Worm (Caenorhabditis elegans): ENCODE results near the gene hst-6.

Gene hst-6

ce11 chrX:5275209-5275608, at the start of gene hst-6:
Gene hst-6, plus strand, starts transcription at chrX:5275561.
- TF ChIP-seq W03F9.2 (tag; optimal IDR thresholded peaks at IDR 0.05) (no peak), him-1 (tag; optimal IDR thresholded peaks at IDR 0.05) (no peak), dao-5 (tag; optimal IDR thresholded peaks at IDR 0.05) (no peak)

ce11 chrX:5226265-5226664, 49.1 kb upstream of the hst-6 start, which contains the start of gene H28G03.3:
Gene H28G03.3, minus strand, starts transcription at chrX:5226365.
- TF ChIP-seq W03F9.2 (tag; optimal IDR thresholded peaks at IDR 0.05) (no peak), him-1 (tag; optimal IDR thresholded peaks at IDR 0.05) (no peak), dao-5 (tag; optimal IDR thresholded peaks at IDR 0.05) (no peak)

ce11 chrX:5238246-5238645, 37.1 kb upstream of the hst-6 start:
- TF ChIP-seq W03F9.2 (tag; optimal IDR thresholded peaks at IDR 0.05) (no peak), dao-5 (tag; optimal IDR thresholded peaks at IDR 0.05) (no peak), him-1 (tag; optimal IDR thresholded peaks at IDR 0.05) (no peak)

ce11 chrX:5243382-5243979, 31.9 kb upstream of the hst-6 start, which contains the start of gene mtm-5:
Gene mtm-5, minus strand, starts transcription at chrX:5243408.
- TF ChIP-seq W03F9.2 (tag; optimal IDR thresholded peaks at IDR 0.05): no peak
- no peak for TF ChIP-seq him-1 (tag; optimal IDR thresholded peaks at IDR 0.05)

ce11 chrX:5244041-5244440, 31.3 kb upstream of the hst-6 start, which contains the start of gene Y34B4A.7:
Gene Y34B4A.7, plus strand, starts transcription at chrX:5244337.
- TF ChIP-seq him-1 (tag; optimal IDR thresholded peaks at IDR 0.05): no peak
- TF ChIP-seq W03F9.2 (tag; optimal IDR thresholded peaks at IDR 0.05): peak; percentile 26
- no peak for TF ChIP-seq dao-5 (tag; optimal IDR thresholded peaks at IDR 0.05)

- TF ChIP-seq him-1 (tag; optimal IDR thresholded peaks at IDR 0.05) (no peak), dao-5 (tag; optimal IDR thresholded peaks at IDR 0.05) (no peak), W03F9.2 (tag; optimal IDR thresholded peaks at IDR 0.05) (no peak)
Measured at ce11 chrX:5248754-5249153, 26.6 kb upstream of the hst-6 start.

ce11 chrX:5249603-5250002, 25.8 kb upstream of the hst-6 start, which contains the start of gene Y34B4A.10:
Gene Y34B4A.10, plus strand, starts transcription at chrX:5249903.
- no peak for TF ChIP-seq him-1 (tag; optimal IDR thresholded peaks at IDR 0.05)

ce11 chrX:5252798-5253197, 22.6 kb upstream of the hst-6 start, which contains the start of gene nspg-14:
Gene nspg-14, plus strand, starts transcription at chrX:5253047.
- TF ChIP-seq W03F9.2 (tag; optimal IDR thresholded peaks at IDR 0.05) (no peak), him-1 (tag; optimal IDR thresholded peaks at IDR 0.05) (no peak), dao-5 (tag; optimal IDR thresholded peaks at IDR 0.05) (no peak)

- no peak for TF ChIP-seq W03F9.2 (tag; optimal IDR thresholded peaks at IDR 0.05)
- no peak for TF ChIP-seq him-1 (tag; optimal IDR thresholded peaks at IDR 0.05)
- TF ChIP-seq dao-5 (tag; optimal IDR thresholded peaks at IDR 0.05): no peak
Measured at ce11 chrX:5254894-5255293, 20.5 kb upstream of the hst-6 start, which contains the start of gene nspg-13. Gene nspg-13, plus strand, starts transcription at chrX:5255194.

- TF ChIP-seq dao-5 (tag; optimal IDR thresholded peaks at IDR 0.05): no peak
- no peak for TF ChIP-seq him-1 (tag; optimal IDR thresholded peaks at IDR 0.05)
- TF ChIP-seq W03F9.2 (tag; optimal IDR thresholded peaks at IDR 0.05): no peak
Measured at ce11 chrX:5255320-5255719, 20.0 kb upstream of the hst-6 start.

ce11 chrX:5256999-5257398, 18.4 kb upstream of the hst-6 start, which contains the start of gene nspg-12:
Gene nspg-12, plus strand, starts transcription at chrX:5257299.
- TF ChIP-seq W03F9.2 (tag; optimal IDR thresholded peaks at IDR 0.05): no peak
- TF ChIP-seq him-1 (tag; optimal IDR thresholded peaks at IDR 0.05): no peak
- TF ChIP-seq dao-5 (tag; optimal IDR thresholded peaks at IDR 0.05): no peak

- no peak for TF ChIP-seq W03F9.2 (tag; optimal IDR thresholded peaks at IDR 0.05)
- TF ChIP-seq him-1 (tag; optimal IDR thresholded peaks at IDR 0.05): no peak
- TF ChIP-seq dao-5 (tag; optimal IDR thresholded peaks at IDR 0.05): no peak
Measured at ce11 chrX:5260389-5260788, 15.0 kb upstream of the hst-6 start.

ce11 chrX:5262033-5262432, 13.3 kb upstream of the hst-6 start:
- TF ChIP-seq dao-5 (tag; optimal IDR thresholded peaks at IDR 0.05) (no peak), him-1 (tag; optimal IDR thresholded peaks at IDR 0.05) (no peak), W03F9.2 (tag; optimal IDR thresholded peaks at IDR 0.05) (no peak)

- no peak for TF ChIP-seq W03F9.2 (tag; optimal IDR thresholded peaks at IDR 0.05)
- no peak for TF ChIP-seq dao-5 (tag; optimal IDR thresholded peaks at IDR 0.05)
- no peak for TF ChIP-seq him-1 (tag; optimal IDR thresholded peaks at IDR 0.05)
Measured at ce11 chrX:5263585-5263984, 11.8 kb upstream of the hst-6 start.

- TF ChIP-seq dao-5 (tag; optimal IDR thresholded peaks at IDR 0.05) (no peak), him-1 (tag; optimal IDR thresholded peaks at IDR 0.05) (no peak), W03F9.2 (tag; optimal IDR thresholded peaks at IDR 0.05) (no peak)
Measured at ce11 chrX:5264026-5264425, 11.3 kb upstream of the hst-6 start, which contains the start of gene Y34B4A.4. Gene Y34B4A.4, plus strand, starts transcription at chrX:5264326.

Data from whole organism, L4/young adult.